Worm (Caenorhabditis elegans): ENCODE measurements around the gene Y39F10A.3.

The Y39F10A.3 gene

DNA sequence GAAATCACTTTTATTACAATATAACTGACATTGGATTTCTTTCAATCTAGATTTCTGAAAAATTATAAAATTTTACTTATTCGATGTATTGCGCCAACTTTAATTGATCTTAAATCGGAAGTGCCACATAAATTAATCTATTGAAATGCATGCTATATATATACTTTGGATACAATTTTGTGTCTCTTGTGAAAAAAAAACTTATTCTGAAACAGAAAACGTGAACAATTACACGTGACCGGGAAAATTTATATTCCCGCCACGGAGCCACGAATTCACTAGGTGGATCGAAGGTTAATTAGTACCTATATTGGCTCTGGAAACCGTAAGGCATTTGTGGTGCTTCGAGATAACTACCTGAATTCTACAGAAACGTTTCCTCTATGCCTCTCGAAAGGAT lies 16.9 kb upstream of the Y39F10A.3 start, which contains the start of gene F46F5.14:
Gene F46F5.14, plus strand, starts transcription at position 301 of the 400 bp plus-strand sequence.
- TF ChIP-seq lsy-12 (tag; optimal IDR thresholded peaks at IDR 0.05) (no peak), elt-2 (tag; optimal IDR thresholded peaks at IDR 0.05) (no peak), egl-27 (tag; optimal IDR thresholded peaks at IDR 0.05) (no peak), skn-1 (tag; optimal IDR thresholded peaks at IDR 0.05) (no peak), aly-2 (tag; optimal IDR thresholded peaks at IDR 0.05) (no peak), ztf-4 (tag; optimal IDR thresholded peaks at IDR 0.05) (no peak), fkh-10 (GFP tag; optimal IDR thresholded peaks at IDR 0.05) (no peak), nhr-67 (tag; optimal IDR thresholded peaks at IDR 0.05) (no peak), nfya-1 (tag; optimal IDR thresholded peaks at IDR 0.05; ENCODE audit: insufficient read depth) (no peak), nhr-43 (tag; optimal IDR thresholded peaks at IDR 0.05; ENCODE audit: poor library complexity, severe bottlenecking) (no peak), unc-39 (tag; optimal IDR thresholded peaks at IDR 0.05) (no peak), ztf-11 (tag; optimal IDR thresholded peaks at IDR 0.05) (no peak), nhr-25 (tag; optimal IDR thresholded peaks at IDR 0.05) (no peak), elt-1 (tag; optimal IDR thresholded peaks at IDR 0.05) (no peak), pha-4 (tag; optimal IDR thresholded peaks at IDR 0.05) (no peak)

DNA sequence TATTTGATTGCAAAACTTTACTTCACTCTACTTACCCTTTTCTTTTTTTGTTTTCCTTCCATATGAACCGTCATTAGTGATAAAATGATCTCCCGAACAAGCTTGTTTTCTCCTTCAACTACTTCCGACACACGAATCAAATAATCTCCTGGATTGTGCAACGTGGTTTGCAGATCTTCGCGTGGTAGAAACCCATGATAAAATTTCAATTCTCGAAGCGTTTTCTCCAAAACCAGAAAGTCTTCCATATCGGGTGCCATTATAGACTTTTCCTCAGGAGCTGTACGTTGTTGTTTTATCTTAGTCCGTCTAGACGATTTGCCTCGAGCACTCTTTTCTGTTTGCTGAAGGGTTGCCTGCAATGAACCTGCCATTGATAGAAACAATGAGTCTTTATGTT lies 14.6 kb upstream of the Y39F10A.3 start:
- no peak for TF ChIP-seq nhr-23 (tag; optimal IDR thresholded peaks at IDR 0.05)
- no peak for TF ChIP-seq egl-5 (tag; optimal IDR thresholded peaks at IDR 0.05)
- no peak for TF ChIP-seq nhr-76 (tag; optimal IDR thresholded peaks at IDR 0.05)
- no peak for TF ChIP-seq ama-1 (optimal IDR thresholded peaks at IDR 0.05)
- TF ChIP-seq ceh-16 (tag; optimal IDR thresholded peaks at IDR 0.05) = no peak

DNA sequence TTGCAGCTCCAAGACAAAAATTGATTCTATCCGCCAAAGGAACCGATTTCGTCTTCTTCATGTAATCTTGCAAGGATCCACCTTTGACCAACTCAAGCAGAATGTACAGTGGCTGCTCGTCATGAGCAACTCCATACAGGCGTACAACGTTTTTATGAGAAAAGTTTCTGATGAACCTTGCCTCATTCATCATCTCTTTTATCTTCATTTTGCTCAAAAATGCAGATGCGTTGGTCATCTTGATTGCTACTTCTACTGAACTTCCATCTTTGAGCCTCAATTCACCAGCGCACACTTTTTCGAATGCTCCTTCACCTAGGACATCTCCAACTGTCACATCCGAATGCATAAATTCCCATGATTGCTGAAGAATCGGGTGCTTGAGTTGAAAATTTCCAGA lies 14.1 kb upstream of the Y39F10A.3 start:
- TF ChIP-seq hmg-11 (tag; optimal IDR thresholded peaks at IDR 0.05) = no peak
- no peak for TF ChIP-seq nhr-67 (tag; optimal IDR thresholded peaks at IDR 0.05)
- no peak for TF ChIP-seq nhr-23 (tag; optimal IDR thresholded peaks at IDR 0.05)
- TF ChIP-seq jun-1 (tag; optimal IDR thresholded peaks at IDR 0.05) = no peak
- no peak for TF ChIP-seq egl-5 (tag; optimal IDR thresholded peaks at IDR 0.05)
- no peak for TF ChIP-seq ceh-9 (tag; optimal IDR thresholded peaks at IDR 0.05)
- TF ChIP-seq pqm-1 (tag; optimal IDR thresholded peaks at IDR 0.05) = no peak
- TF ChIP-seq snpc-4 (tag; optimal IDR thresholded peaks at IDR 0.05) = no peak
- TF ChIP-seq unc-62 (GFP tag; optimal IDR thresholded peaks at IDR 0.05) = no peak
- no peak for TF ChIP-seq nhr-43 (tag; optimal IDR thresholded peaks at IDR 0.05; ENCODE audit: poor library complexity, severe bottlenecking)
- TF ChIP-seq daf-12 (tag; optimal IDR thresholded peaks at IDR 0.05) = no peak
- TF ChIP-seq sea-2 (GFP tag; optimal IDR thresholded peaks at IDR 0.05) = no peak
- no peak for TF ChIP-seq egl-27 (tag; optimal IDR thresholded peaks at IDR 0.05)
- no peak for TF ChIP-seq nhr-237 (tag; optimal IDR thresholded peaks at IDR 0.05)
- no peak for TF ChIP-seq unc-39 (tag; optimal IDR thresholded peaks at IDR 0.05)
- TF ChIP-seq aly-2 (tag; optimal IDR thresholded peaks at IDR 0.05) = no peak
- no peak for TF ChIP-seq tbx-2 (tag; optimal IDR thresholded peaks at IDR 0.05)
- no peak for TF ChIP-seq nhr-11 (tag; optimal IDR thresholded peaks at IDR 0.05)
- no peak for TF ChIP-seq ceh-16 (tag; optimal IDR thresholded peaks at IDR 0.05)

DNA sequence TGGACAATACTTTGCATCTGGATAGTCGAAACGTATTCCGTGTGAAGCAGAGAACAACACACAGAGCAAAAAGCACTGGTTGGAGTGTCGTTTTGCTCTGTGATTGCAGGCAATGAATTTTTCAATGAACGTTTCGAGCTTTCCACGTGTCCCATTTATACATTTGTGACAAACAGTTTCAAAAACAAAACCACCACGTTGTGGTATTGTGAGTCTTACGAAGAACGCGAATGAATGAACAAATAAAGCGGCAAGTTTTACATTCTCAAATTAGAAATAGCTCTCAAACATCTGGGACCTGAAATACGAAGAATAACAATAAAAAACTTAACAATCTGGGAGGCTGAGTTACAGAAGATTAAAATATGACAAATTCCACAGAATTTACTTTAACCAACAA lies 9.0 kb upstream of the Y39F10A.3 start, which contains the start of gene F46F5.1:
Gene F46F5.1, minus strand, starts transcription at position 101 of the 400 bp plus-strand sequence.
- TF ChIP-seq snpc-4 (tag; optimal IDR thresholded peaks at IDR 0.05) (no peak), nhr-11 (tag; optimal IDR thresholded peaks at IDR 0.05) (no peak), eor-1 (tag; optimal IDR thresholded peaks at IDR 0.05) (no peak), ceh-16 (tag; optimal IDR thresholded peaks at IDR 0.05) (no peak), aly-2 (tag; optimal IDR thresholded peaks at IDR 0.05) (no peak), egl-27 (tag; optimal IDR thresholded peaks at IDR 0.05) (no peak), ama-1 (optimal IDR thresholded peaks at IDR 0.05) (no peak), pqm-1 (tag; optimal IDR thresholded peaks at IDR 0.05) (no peak), R02D3.7 (tag; optimal IDR thresholded peaks at IDR 0.05) (no peak), nhr-77 (tag; optimal IDR thresholded peaks at IDR 0.05) (no peak)

DNA sequence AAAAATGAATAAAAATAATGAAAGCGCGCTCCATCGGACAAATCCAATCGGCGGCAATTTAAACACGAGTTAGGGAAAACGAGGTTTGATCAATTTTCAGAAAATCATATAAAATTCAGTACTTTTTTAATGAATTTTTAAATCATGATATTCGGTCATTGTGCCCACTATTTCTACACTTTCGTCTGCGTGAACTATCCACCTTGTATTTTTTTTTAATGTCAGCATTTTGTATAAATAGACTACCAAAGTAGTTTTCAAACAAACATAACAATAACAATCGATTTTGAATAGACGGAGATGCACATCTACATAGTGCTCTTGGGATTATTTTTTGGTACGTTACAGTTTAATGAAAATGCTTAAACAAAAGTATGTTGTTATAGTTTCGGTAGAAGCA lies 5.3 kb upstream of the Y39F10A.3 start, which contains the start of gene F46F5.15:
Gene F46F5.15, plus strand, starts transcription at position 301 of the 400 bp plus-strand sequence.
- TF ChIP-seq nhr-12 (tag; optimal IDR thresholded peaks at IDR 0.05) (no peak), jun-1 (tag; optimal IDR thresholded peaks at IDR 0.05) (no peak), ZK546.5 (tag; optimal IDR thresholded peaks at IDR 0.05) (no peak), lin-39 (tag; optimal IDR thresholded peaks at IDR 0.05) (no peak), elt-1 (tag; optimal IDR thresholded peaks at IDR 0.05) (no peak), R02D3.7 (tag; optimal IDR thresholded peaks at IDR 0.05) (no peak), lsy-12 (tag; optimal IDR thresholded peaks at IDR 0.05) (no peak), nhr-76 (tag; optimal IDR thresholded peaks at IDR 0.05) (no peak)

All from whole organism, L3 larva.